Worm (Caenorhabditis elegans) whole organism, young adult: ENCODE results near the gene spe-27.
A peak's percentile ranks its signal among the peaks of the same experiment; 100 is the strongest.

ENCODE experiments used
- C17E4.6 ChIP-seq: fragments of 200-800 bp; sonication (Bioruptor generic); IDR thresholded peaks from 2 replicates; pipeline ENCODE4 v1.3.6; 2022; ENCODE audit warnings: missing genetic modification reagents, missing genetic modification characterization, missing compliant biosample characterization
- D2030.7 ChIP-seq: fragments of 200-800 bp; sonication (Bioruptor generic); IDR thresholded peaks from 2 replicates; pipeline ENCODE4 v1.3.6; 2022; ENCODE audit warnings: missing genetic modification reagents, missing genetic modification characterization, missing compliant biosample characterization
- F22D6.2 ChIP-seq: sonication (generic microtip); optimal IDR thresholded peaks from 2 replicates; lab custom pipeline; 2016; ENCODE audit warnings: mild to moderate bottlenecking, missing genetic modification characterization, missing compliant biosample characterization
- F23B12.7 ChIP-seq: sonication (generic microtip); optimal IDR thresholded peaks from 2 replicates; lab custom pipeline; 2017; ENCODE audit warnings: missing genetic modification characterization, mild to moderate bottlenecking, missing compliant biosample characterization, antibody characterized with exemption, moderate library complexity; ENCODE audit not compliant: insufficient read depth
- F37B4.10 ChIP-seq: fragments of 200-800 bp; sonication (Bioruptor generic); IDR thresholded peaks from 2 replicates; pipeline ENCODE4 v1.3.6; 2022; ENCODE audit warnings: missing genetic modification characterization, missing compliant biosample characterization
- F39B2.1 ChIP-seq: fragments of 200-800 bp; sonication (Bioruptor generic); IDR thresholded peaks from 2 replicates; pipeline ENCODE4 v1.3.6; 2022; ENCODE audit warnings: missing genetic modification reagents, missing genetic modification characterization, missing compliant biosample characterization
- F55B11.4 ChIP-seq: sonication (generic microtip); optimal IDR thresholded peaks from 2 replicates; lab custom pipeline; 2016; ENCODE audit warnings: missing compliant biosample characterization, missing genetic modification characterization, borderline replicate concordance; ENCODE audit not compliant: insufficient read depth
- F57C9.4 ChIP-seq: sonication (generic microtip); optimal IDR thresholded peaks from 2 replicates; lab custom pipeline; 2017; ENCODE audit warnings: mild to moderate bottlenecking, missing genetic modification characterization, missing compliant biosample characterization
- T26A5.8 ChIP-seq: sonication (generic microtip); optimal IDR thresholded peaks from 2 replicates; lab custom pipeline; 2016; ENCODE audit warnings: missing genetic modification characterization, missing compliant biosample characterization
- Y53G8AR.9 ChIP-seq: fragments of 200-800 bp; sonication (Bioruptor generic); conservative IDR thresholded peaks from 2 replicates; pipeline ENCODE4 v1.3.6; 2022; ENCODE audit warnings: missing genetic modification reagents, missing genetic modification characterization, missing compliant biosample characterization
- ZK185.1 ChIP-seq: sonication (generic microtip); optimal IDR thresholded peaks from 2 replicates; lab custom pipeline; 2016; ENCODE audit warnings: mild to moderate bottlenecking, missing genetic modification characterization, missing compliant biosample characterization; ENCODE audit not compliant: poor library complexity, severe bottlenecking
- attf-3 ChIP-seq: fragments of 200-800 bp; sonication (Bioruptor generic); conservative IDR thresholded peaks from 2 replicates; pipeline ENCODE4 v1.3.6; 2022; ENCODE audit warnings: missing genetic modification reagents, missing genetic modification characterization, missing compliant biosample characterization
- attf-5 ChIP-seq: fragments of 200-800 bp; sonication (Bioruptor generic); optimal IDR thresholded peaks from 2 replicates; lab custom pipeline; 2018; ENCODE audit warnings: mild to moderate bottlenecking, missing genetic modification characterization, missing compliant biosample characterization
- attf-6 ChIP-seq: fragments of 200-800 bp; sonication (Bioruptor generic); IDR thresholded peaks from 2 replicates; pipeline ENCODE4 v1.3.6; 2022; ENCODE audit warnings: missing genetic modification reagents, missing genetic modification characterization, missing compliant biosample characterization
- ccch-3 ChIP-seq: fragments of 200-800 bp; sonication (Bioruptor generic); optimal IDR thresholded peaks from 2 replicates; lab custom pipeline; 2018; ENCODE audit warnings: mild to moderate bottlenecking, missing genetic modification characterization, missing compliant biosample characterization
- cebp-1 ChIP-seq, 2 experiments: fragments of 200-800 bp in 1 of 2; sonication (Bioruptor generic) in 1 of 2; sonication (generic microtip) in 1 of 2; IDR thresholded peaks in 1 of 2; optimal IDR thresholded peaks in 1 of 2; 2 replicates each; pipeline versions ENCODE4 v1.3.6 to Lab custom; 2017 to 2022; ENCODE audit warnings: missing compliant biosample characterization in 2 of 2, missing genetic modification characterization in 2 of 2, mild to moderate bottlenecking in 1 of 2, missing genetic modification reagents in 1 of 2, moderate library complexity in 1 of 2
- cebp-2 ChIP-seq: fragments of 200-800 bp; sonication (Bioruptor generic); IDR thresholded peaks from 2 replicates; pipeline ENCODE4 v1.3.6; 2022; ENCODE audit warnings: missing genetic modification characterization, missing compliant biosample characterization
- ceh-100 ChIP-seq: fragments of 200-800 bp; sonication (Bioruptor generic); IDR thresholded peaks from 2 replicates; pipeline ENCODE4 v1.3.6; 2022; ENCODE audit warnings: missing genetic modification reagents, missing genetic modification characterization, missing compliant biosample characterization
- ceh-79 ChIP-seq: sonication (generic microtip); optimal IDR thresholded peaks from 2 replicates; lab custom pipeline; 2017; ENCODE audit warnings: mild to moderate bottlenecking, missing genetic modification characterization, missing compliant biosample characterization
- ceh-91 ChIP-seq: fragments of 200-800 bp; sonication (Bioruptor generic); IDR thresholded peaks from 2 replicates; pipeline ENCODE4 v1.3.6; 2022; ENCODE audit warnings: missing genetic modification reagents, missing genetic modification characterization, missing compliant biosample characterization
- chd-7 ChIP-seq: sonication (generic microtip); optimal IDR thresholded peaks from 2 replicates; lab custom pipeline; 2016; ENCODE audit warnings: mild to moderate bottlenecking, missing genetic modification characterization, moderate library complexity, missing compliant biosample characterization
- dox-1 ChIP-seq: fragments of 200-800 bp; sonication (Bioruptor generic); IDR thresholded peaks from 2 replicates; pipeline ENCODE4 v1.3.6; 2022; ENCODE audit warnings: missing genetic modification reagents, missing genetic modification characterization, missing compliant biosample characterization
- efl-1 ChIP-seq: fragments of 150-350 bp; optimal IDR thresholded peaks from 2 replicates; lab custom pipeline; 2014; ENCODE audit warnings: missing biosample characterization, missing genetic modification reagents, missing genetic modification characterization
- egl-18 ChIP-seq: fragments of 200-800 bp; sonication (Bioruptor generic); IDR thresholded peaks from 2 replicates; pipeline ENCODE4 v1.3.6; 2022; ENCODE audit warnings: missing genetic modification reagents, missing genetic modification characterization, missing compliant biosample characterization
- egrh-3 ChIP-seq: fragments of 200-800 bp; sonication (Bioruptor generic); IDR thresholded peaks from 2 replicates; pipeline ENCODE4 v1.3.6; 2022; ENCODE audit warnings: missing genetic modification reagents, missing genetic modification characterization, missing compliant biosample characterization
- fkh-3 ChIP-seq: sonication (generic microtip); optimal IDR thresholded peaks from 2 replicates; lab custom pipeline; 2016; ENCODE audit warnings: mild to moderate bottlenecking, missing genetic modification characterization, missing compliant biosample characterization
- hmg-1.2 ChIP-seq: fragments of 200-800 bp; sonication (Bioruptor generic); IDR thresholded peaks from 2 replicates; pipeline ENCODE4 v1.3.6; 2022; ENCODE audit warnings: missing genetic modification reagents, missing genetic modification characterization, missing compliant biosample characterization
- let-526 ChIP-seq: fragments of 200-800 bp; sonication (Bioruptor generic); IDR thresholded peaks from 2 replicates; pipeline ENCODE4 v1.3.6; 2022; ENCODE audit warnings: missing genetic modification reagents, missing genetic modification characterization, missing compliant biosample characterization
- madf-10 ChIP-seq: sonication (generic microtip); optimal IDR thresholded peaks from 2 replicates; lab custom pipeline; 2016; ENCODE audit warnings: mild to moderate bottlenecking, missing genetic modification characterization, missing compliant biosample characterization
- mel-28 ChIP-seq: sonication (generic microtip); optimal IDR thresholded peaks from 2 replicates; lab custom pipeline; 2016; ENCODE audit warnings: borderline replicate concordance, mild to moderate bottlenecking, missing genetic modification characterization, missing compliant biosample characterization
- mxl-1 ChIP-seq: sonication (generic microtip); optimal IDR thresholded peaks from 2 replicates; lab custom pipeline; 2016; ENCODE audit warnings: missing genetic modification characterization, missing compliant biosample characterization
- rcor-1 ChIP-seq: fragments of 200-800 bp; sonication (Bioruptor generic); IDR thresholded peaks from 2 replicates; pipeline ENCODE4 v1.3.6; 2022; ENCODE audit warnings: missing genetic modification reagents, missing genetic modification characterization, missing compliant biosample characterization
- rec-8 ChIP-seq, 2 experiments: sonication (generic microtip); optimal IDR thresholded peaks; 2 replicates each; lab custom pipeline; 2016; ENCODE audit warnings: mild to moderate bottlenecking in 2 of 2, missing genetic modification characterization in 2 of 2, missing genetic modification reagents in 2 of 2, missing genotype in 2 of 2, missing biosample characterization in 1 of 2, missing compliant biosample characterization in 1 of 2, moderate library complexity in 1 of 2
- rpc-1 ChIP-seq, 2 experiments: fragments of 150-350 bp in 1 of 2; sonication (generic microtip) in 1 of 2; optimal IDR thresholded peaks; 2 replicates each; lab custom pipeline; 2014 to 2018; ENCODE audit warnings: missing biosample characterization in 1 of 2, missing genetic modification characterization in 1 of 2, missing genetic modification reagents in 1 of 2, missing genotype in 1 of 2
- snpc-1.3 ChIP-seq: sonication (generic microtip); optimal IDR thresholded peaks from 2 replicates; lab custom pipeline; 2017; ENCODE audit warnings: missing genetic modification characterization, mild to moderate bottlenecking, missing compliant biosample characterization, antibody characterized with exemption, moderate library complexity, missing genotype, missing genetic modification reagents; ENCODE audit not compliant: insufficient read depth
- snpc-4 ChIP-seq, 5 experiments: fragments of 150-350 bp in 1 of 5; sonication (generic microtip) in 4 of 5; optimal IDR thresholded peaks; 2 replicates each; lab custom pipeline; 2014 to 2018; ENCODE audit warnings: missing genetic modification characterization in 5 of 5, missing biosample characterization in 3 of 5, antibody characterized with exemption in 2 of 5, mild to moderate bottlenecking in 2 of 5, missing compliant biosample characterization in 2 of 5, missing genotype in 2 of 5, moderate library complexity in 2 of 5, missing genetic modification reagents in 1 of 5
- somi-1 ChIP-seq: fragments of 200-800 bp; sonication (Bioruptor generic); optimal IDR thresholded peaks from 2 replicates; lab custom pipeline; 2018; ENCODE audit warnings: mild to moderate bottlenecking, missing genetic modification characterization, missing compliant biosample characterization
- tbp1 ChIP-seq: fragments of 200-800 bp; sonication (Bioruptor generic); optimal IDR thresholded peaks from 2 replicates; lab custom pipeline; 2018; ENCODE audit warnings: mild to moderate bottlenecking, missing genetic modification characterization, missing compliant biosample characterization
- unc-130 ChIP-seq: sonication (generic microtip); optimal IDR thresholded peaks from 2 replicates; lab custom pipeline; 2016; ENCODE audit warnings: missing genetic modification reagents, missing genetic modification characterization, missing compliant biosample characterization
- ztf-25 ChIP-seq: fragments of 200-800 bp; sonication (Bioruptor generic); IDR thresholded peaks from 2 replicates; pipeline ENCODE4 v1.3.6; 2022; ENCODE audit warnings: missing genetic modification reagents, missing genetic modification characterization, missing compliant biosample characterization
- ztf-26 ChIP-seq: sonication (generic microtip); optimal IDR thresholded peaks from 2 replicates; lab custom pipeline; 2017; ENCODE audit warnings: missing genetic modification characterization, missing compliant biosample characterization
- ztf-6 ChIP-seq: fragments of 200-800 bp; sonication (Bioruptor generic); IDR thresholded peaks from 2 replicates; pipeline ENCODE4 v1.3.6; 2022; ENCODE audit warnings: missing genetic modification reagents, missing genetic modification characterization, missing compliant biosample characterization

The spe-27 gene

ce11 chrIV:5847986-5848707 is 17.6 kb downstream of the spe-27 start, which contains the start of gene sams-3 (continued):
- no peak for TF ChIP-seq F55B11.4
- TF ChIP-seq egrh-3 = no peak
- TF ChIP-seq Y53G8AR.9 = no peak
- TF ChIP-seq mel-28 = no peak
- no peak for TF ChIP-seq ceh-100 (GFP tag; lab: Robert Waterston, UW)
- TF ChIP-seq F57C9.4 (tag; lab: Kevin White, UChicago) = no peak
- TF ChIP-seq attf-6 = no peak
- TF ChIP-seq ztf-26 (tag; lab: Kevin White, UChicago) = no peak
- peak; percentile 39 for TF ChIP-seq F23B12.7
- TF ChIP-seq rcor-1 (GFP tag; lab: Robert Waterston, UW) = no peak
- TF ChIP-seq T26A5.8 (tag; lab: Kevin White, UChicago) = no peak
- TF ChIP-seq F22D6.2 = no peak
- no peak for TF ChIP-seq rec-8 (tag; optimal IDR thresholded peaks at IDR 0.05; lab: Kevin White, UChicago)
- peak; percentile 57 for TF ChIP-seq snpc-1.3 (tag; lab: Kevin White, UChicago)
- TF ChIP-seq chd-7 (tag; lab: Kevin White, UChicago) = no peak
- peak; percentile 47 for TF ChIP-seq snpc-4 (GFP tag; optimal IDR thresholded peaks at IDR 0.05; lab: Kevin White, UChicago)
- TF ChIP-seq snpc-4 (tag; optimal IDR thresholded peaks at IDR 0.05; lab: Kevin White, UChicago) = peak in 3 of 4 experiments; percentile 61 to 78 (median 74)
- TF ChIP-seq F39B2.1 = no peak
- TF ChIP-seq tbp1 = peak; percentile 15
- 0 out of 2 replicates have a peak, but pooled peaks have one; percentile 15 for TF ChIP-seq D2030.7
- no peak for TF ChIP-seq unc-130
- TF ChIP-seq ztf-6 (GFP tag; lab: Robert Waterston, UW) = no peak
- TF ChIP-seq ceh-79 (tag; lab: Kevin White, UChicago) = no peak
- no peak for TF ChIP-seq somi-1 (GFP tag; lab: Kevin White, UChicago)

- TF ChIP-seq F57C9.4 (tag; lab: Kevin White, UChicago) (no peak), cebp-1 (GFP tag; IDR thresholded peaks at IDR 0.05; lab: Robert Waterston, UW) (no peak), cebp-1 (tag; optimal IDR thresholded peaks at IDR 0.05; lab: Kevin White, UChicago) (no peak), Y53G8AR.9 (no peak), ccch-3 (GFP tag; lab: Kevin White, UChicago) (no peak), mxl-1 (no peak), egl-18 (GFP tag; lab: Robert Waterston, UW) (no peak), efl-1 (GFP tag; lab: Kevin White, UChicago) (no peak)
These were observed 19.4 kb downstream of the spe-27 start, which contains the start of gene sams-4 for ce11 chrIV:5846269-5846668. sams-4 (minus strand) TSS chrIV:5846369.

- TF ChIP-seq cebp-2 (GFP tag; lab: Robert Waterston, UW) (0 out of 2 replicates have a peak, but pooled peaks have one; percentile 16), rpc-1 (optimal IDR thresholded peaks at IDR 0.05; lab: Kevin White, UChicago) (no peak), rpc-1 (tag; optimal IDR thresholded peaks at IDR 0.05; lab: Kevin White, UChicago) (no peak), chd-7 (tag; lab: Kevin White, UChicago) (no peak), cebp-1 (GFP tag; IDR thresholded peaks at IDR 0.05; lab: Robert Waterston, UW) (no peak), cebp-1 (tag; optimal IDR thresholded peaks at IDR 0.05; lab: Kevin White, UChicago) (no peak), dox-1 (GFP tag; lab: Robert Waterston, UW) (no peak)
These were observed 22.8 kb downstream of the spe-27 start for ce11 chrIV:5842905-5843304.

- TF ChIP-seq attf-5 (GFP tag; lab: Kevin White, UChicago) (no peak), ceh-91 (GFP tag; lab: Robert Waterston, UW) (no peak), ZK185.1 (tag; lab: Kevin White, UChicago) (no peak), madf-10 (tag; lab: Kevin White, UChicago) (no peak), mxl-1 (no peak), ztf-25 (GFP tag; lab: Robert Waterston, UW) (no peak), fkh-3 (tag; lab: Kevin White, UChicago) (no peak), rec-8 (tag; optimal IDR thresholded peaks at IDR 0.05; lab: Kevin White, UChicago) (no peak), F37B4.10 (no peak), C17E4.6 (GFP tag; lab: Robert Waterston, UW) (no peak), attf-3 (GFP tag; lab: Robert Waterston, UW) (no peak), rpc-1 (optimal IDR thresholded peaks at IDR 0.05; lab: Kevin White, UChicago) (no peak), rpc-1 (tag; optimal IDR thresholded peaks at IDR 0.05; lab: Kevin White, UChicago) (no peak), hmg-1.2 (GFP tag; lab: Robert Waterston, UW) (no peak), let-526 (GFP tag; lab: Robert Waterston, UW) (no peak)
These were observed 26.5 kb downstream of the spe-27 start, which contains the start of gene C06E7.2 for ce11 chrIV:5839178-5839577. C06E7.2 (plus strand) TSS chrIV:5839478.
